Fruit fly (Drosophila melanogaster) whole organism, adult: ENCODE measurements around the gene Cyp303a1.

Source experiments
- CG11617 ChIP-seq: fragments of 200-800 bp; sonication (Bioruptor generic); optimal IDR thresholded peaks from 2 replicates; lab custom pipeline; 2017; ENCODE audit warnings: mild to moderate bottlenecking, missing biosample characterization, missing genetic modification reagents, missing genetic modification characterization
- CG12768 ChIP-seq: fragments of 200-800 bp; sonication (Bioruptor generic); optimal IDR thresholded peaks from 2 replicates; lab custom pipeline; 2017; ENCODE audit warnings: missing biosample characterization, missing genetic modification characterization, mild to moderate bottlenecking, moderate library complexity, missing genetic modification reagents
- CG1620 ChIP-seq: fragments of 200-800 bp; sonication (Bioruptor generic); optimal IDR thresholded peaks from 2 replicates; lab custom pipeline; 2016; ENCODE audit warnings: missing biosample characterization, missing genetic modification characterization
- CG33017 ChIP-seq: fragments of 200-800 bp; sonication (Bioruptor generic); optimal IDR thresholded peaks from 2 replicates; lab custom pipeline; 2018; ENCODE audit warnings: missing biosample characterization, mild to moderate bottlenecking, missing genetic modification characterization, moderate library complexity
- CG7045 ChIP-seq: fragments of 200-800 bp; sonication (Bioruptor generic); optimal IDR thresholded peaks from 2 replicates; lab custom pipeline; 2017; ENCODE audit warnings: missing biosample characterization, mild to moderate bottlenecking, missing genetic modification characterization
- Clk ChIP-seq: fragments of 200-800 bp; sonication (Bioruptor generic); optimal IDR thresholded peaks from 2 replicates; lab custom pipeline; 2017; ENCODE audit warnings: missing biosample characterization, missing genetic modification characterization
- Crg-1 ChIP-seq: fragments of 200-800 bp; sonication (Bioruptor generic); optimal IDR thresholded peaks from 2 replicates; lab custom pipeline; 2016; ENCODE audit warnings: missing biosample characterization, missing genetic modification characterization
- cic ChIP-seq: fragments of 200-800 bp; sonication (Bioruptor generic); optimal IDR thresholded peaks from 2 replicates; lab custom pipeline; 2017; ENCODE audit warnings: missing biosample characterization, mild to moderate bottlenecking, missing genetic modification characterization, moderate library complexity
- cnc ChIP-seq, 2 experiments: fragments of >200 bp; optimal IDR thresholded peaks; 2 replicates each; lab custom pipeline; 2017
- kay ChIP-seq: fragments of 200-800 bp; sonication (Bioruptor generic); peaks from one replicate; lab custom pipeline; 2016; ENCODE audit warnings: missing biosample characterization, missing genetic modification characterization, borderline replicate concordance

dm6 chr2L:16287006-16287601, 6.9 kb upstream of the Cyp303a1 start:
- TF ChIP-seq CG11617 (GFP tag; lab: Kevin White, UChicago) = no peak
- TF ChIP-seq Crg-1 (GFP tag; lab: Kevin White, UChicago) = no peak
- no peak for TF ChIP-seq kay (GFP tag; lab: Kevin White, UChicago)
- TF ChIP-seq CG12768 (GFP tag; lab: Kevin White, UChicago) = no peak
- no peak for TF ChIP-seq cnc (optimal IDR thresholded peaks at IDR 0.05; lab: Kevin White, UChicago)
- no peak for TF ChIP-seq Clk (GFP tag; lab: Kevin White, UChicago)
- TF ChIP-seq CG33017 (tag; lab: Kevin White, UChicago) = no peak
- no peak for TF ChIP-seq cic
- TF ChIP-seq CG1620 (GFP tag; lab: Kevin White, UChicago) = no peak
- no peak for TF ChIP-seq CG7045 (GFP tag; lab: Kevin White, UChicago)
